Fruit fly (Drosophila melanogaster): ENCODE measurements around the gene CG32563.

The CG32563 gene

DNA sequence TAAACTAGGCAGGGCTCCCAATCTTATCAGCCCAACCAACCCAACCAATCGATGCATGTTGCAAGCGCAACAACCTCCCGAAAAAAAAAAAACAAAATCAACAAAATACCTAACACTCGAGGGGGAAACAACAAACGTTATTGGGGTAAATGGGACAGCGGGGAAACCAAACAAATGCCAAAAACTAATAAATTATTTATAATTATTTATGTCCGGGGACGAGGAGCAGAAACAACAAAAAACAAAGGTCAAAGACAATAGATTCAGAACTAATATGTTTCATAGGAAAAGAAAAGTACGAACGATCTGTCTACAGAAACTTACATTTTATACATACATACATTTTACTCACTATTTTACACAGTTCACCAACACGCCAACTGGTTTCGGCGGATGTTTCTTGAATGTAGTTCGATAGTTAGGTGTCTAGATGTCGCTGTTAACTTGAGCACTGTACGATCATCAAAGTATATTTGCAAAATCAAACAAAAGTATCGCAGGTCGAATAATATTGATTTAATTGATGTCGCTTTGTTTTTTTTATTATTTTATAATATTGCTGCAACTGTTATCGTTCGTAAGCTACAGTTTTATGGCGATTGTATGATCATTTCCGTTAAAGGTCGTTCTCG, 32.6 kb upstream of the CG32563 start (continued):
- TF ChIP-seq CG7963 (GFP tag; IDR thresholded peaks at IDR 0.05; ENCODE audit: partially characterized antibody), result 0 out of 3 replicates have a peak, but pooled peaks have one; percentile 10
- no peak for TF ChIP-seq CG17361 (GFP tag; IDR thresholded peaks at IDR 0.05)
- TF ChIP-seq CoRest (tag; optimal IDR thresholded peaks at IDR 0.05), result peak; percentile 50
- no peak for TF ChIP-seq Max (GFP tag; optimal IDR thresholded peaks at IDR 0.05)
- TF ChIP-seq unpg (GFP tag; optimal IDR thresholded peaks at IDR 0.05), result peak; percentile 6
- TF ChIP-seq MTF-1 (GFP tag; optimal IDR thresholded peaks at IDR 0.05; ENCODE audit: borderline replicate concordance), result peak; percentile 8
- peak; percentile 24 for TF ChIP-seq CG4854 (GFP tag; optimal IDR thresholded peaks at IDR 0.05)
- no peak for TF ChIP-seq z (GFP tag; IDR thresholded peaks at IDR 0.05)
- TF ChIP-seq CG33557 (GFP tag; optimal IDR thresholded peaks at IDR 0.05), result peak; percentile 17
- peak; percentile 17 for TF ChIP-seq Dip3 (GFP tag; optimal IDR thresholded peaks at IDR 0.05)
- TF ChIP-seq CG15696 (tag; optimal IDR thresholded peaks at IDR 0.05), result peak; percentile 41
- peak; percentile 22; the same call in 1 of the 2 replicates for TF ChIP-seq HLH3B (GFP tag; IDR thresholded peaks at IDR 0.05)
- TF ChIP-seq CG8290 (GFP tag; optimal IDR thresholded peaks at IDR 0.05), result peak; percentile 61
- peak; percentile 38 to 74 for TF ChIP-seq CG8290 (tag; optimal IDR thresholded peaks at IDR 0.05)
- TF ChIP-seq CG15514 (GFP tag; optimal IDR thresholded peaks at IDR 0.05), result peak; percentile 29
- peak; percentile 14 to 35 for TF ChIP-seq dpn (GFP tag; optimal IDR thresholded peaks at IDR 0.05)
- TF ChIP-seq CG4820 (GFP tag; optimal IDR thresholded peaks at IDR 0.05), result peak; percentile 16
- TF ChIP-seq pan (optimal IDR thresholded peaks at IDR 0.05), result no peak
- peak in 1 of 2 experiments; percentile 32 for TF ChIP-seq pan (GFP tag; optimal IDR thresholded peaks at IDR 0.05 in 1 of 2, IDR thresholded peaks at IDR 0.05 in 1 of 2)
- peak; percentile 37 for TF ChIP-seq dmrt11E (tag; optimal IDR thresholded peaks at IDR 0.05)
- peak in 1 of 3 experiments; percentile 7 for TF ChIP-seq lola (GFP tag; optimal IDR thresholded peaks at IDR 0.05)
- TF ChIP-seq Nf-YA (GFP tag; IDR thresholded peaks at IDR 0.05), result no peak
- peak; percentile 49; the same call in 1 of the 2 replicates for TF ChIP-seq Ptx1 (GFP tag; IDR thresholded peaks at IDR 0.05)
- TF ChIP-seq mam (GFP tag; optimal IDR thresholded peaks at IDR 0.05), result peak; percentile 35
- TF ChIP-seq croc (GFP tag; conservative IDR thresholded peaks at IDR 0.05), result peak; percentile 14; the same call in 1 of the 3 replicates
- TF ChIP-seq sens (GFP tag), result peak; percentile 78
- TF ChIP-seq twi (tag; optimal IDR thresholded peaks at IDR 0.05), result no peak
- TF ChIP-seq tx (GFP tag; optimal IDR thresholded peaks at IDR 0.05), result peak; percentile 4
- TF ChIP-seq Ets97D (GFP tag; optimal IDR thresholded peaks at IDR 0.05), result peak; percentile 1
- TF ChIP-seq tup (GFP tag; optimal IDR thresholded peaks at IDR 0.05), result no peak
- TF ChIP-seq Pdp1 (GFP tag; optimal IDR thresholded peaks at IDR 0.05), result peak; percentile 31 to 32
- 0 out of 3 replicates have a peak, but pooled peaks have one; percentile 13 for TF ChIP-seq row (GFP tag; IDR thresholded peaks at IDR 0.05)
- TF ChIP-seq CG4424 (GFP tag; optimal IDR thresholded peaks at IDR 0.05), result peak; percentile 9
- peak; percentile 32 for TF ChIP-seq Hmr (GFP tag; optimal IDR thresholded peaks at IDR 0.05)
- TF ChIP-seq Dip2 (GFP tag; IDR thresholded peaks at IDR 0.05), result peak; percentile 53; the same call in 1 of the 2 replicates
- TF ChIP-seq CG32532 (GFP tag; IDR thresholded peaks at IDR 0.05), result peak; percentile 74
- peak; percentile 40; the same call in 1 of the 2 replicates for TF ChIP-seq CG10366 (GFP tag; IDR thresholded peaks at IDR 0.05)
- TF ChIP-seq Trl (optimal IDR thresholded peaks at IDR 0.05), result no peak
- no peak for TF ChIP-seq Trl (GFP tag; optimal IDR thresholded peaks at IDR 0.05)
- no peak for TF ChIP-seq HHEX (GFP tag; optimal IDR thresholded peaks at IDR 0.05)
- peak; percentile 86 for TF ChIP-seq Med (GFP tag)
- TF ChIP-seq klu (GFP tag; IDR thresholded peaks at IDR 0.05), result no peak
- peak; percentile 36 for TF ChIP-seq Mad (GFP tag; optimal IDR thresholded peaks at IDR 0.05)
- 0 out of 2 replicates have a peak, but pooled peaks have one; percentile 15 for TF ChIP-seq chm (GFP tag; IDR thresholded peaks at IDR 0.05)
- TF ChIP-seq HmgD (GFP tag; optimal IDR thresholded peaks at IDR 0.05), result peak; percentile 8
- peak; percentile 27 for TF ChIP-seq CG15601 (tag; optimal IDR thresholded peaks at IDR 0.05)
- peak; percentile 24 for TF ChIP-seq Antp (GFP tag; optimal IDR thresholded peaks at IDR 0.05)
- TF ChIP-seq CG30403 (GFP tag; optimal IDR thresholded peaks at IDR 0.05), result peak; percentile 54
- peak; percentile 11 for TF ChIP-seq sug (tag; optimal IDR thresholded peaks at IDR 0.05)
- peak; percentile 23 for TF ChIP-seq CG3838 (GFP tag; optimal IDR thresholded peaks at IDR 0.05)
